Worm (Caenorhabditis elegans): Measurements from ENCODE around the gene rcat-1.

DNA sequence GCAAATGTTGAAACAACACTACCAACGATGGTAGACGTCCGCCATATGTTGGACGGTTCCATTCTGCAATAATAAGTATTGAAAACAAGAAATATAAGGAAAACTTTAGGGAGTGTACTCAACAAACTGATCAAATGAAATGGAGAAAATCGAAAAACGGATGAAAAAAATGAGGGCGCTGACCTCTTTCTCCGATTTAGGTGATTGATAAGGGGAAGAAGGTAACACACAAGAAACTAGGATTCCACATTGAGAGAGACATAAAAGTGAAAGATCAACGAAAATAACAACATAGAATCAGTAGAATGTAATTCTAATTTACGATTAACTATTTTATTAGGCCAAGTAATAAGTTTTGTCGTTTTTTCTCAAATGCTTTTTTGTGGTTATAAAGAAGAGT is 3.9 kb upstream of the rcat-1 start, which contains the start of gene dpy-9:
- TF ChIP-seq unc-62 (GFP tag; optimal IDR thresholded peaks at IDR 0.05) (no peak), nhr-76 (tag; optimal IDR thresholded peaks at IDR 0.05) (no peak)
